Worm (Caenorhabditis elegans) whole organism, late embryonic: ENCODE results near the gene hrg-5.

Experiments used
- C08G9.2 ChIP-seq: sonication (generic microtip); optimal IDR thresholded peaks from 2 replicates; lab custom pipeline; 2016; ENCODE audit warnings: mild to moderate bottlenecking, missing genetic modification characterization, moderate library complexity, missing compliant biosample characterization
- C38D4.7 ChIP-seq: fragments of 200-800 bp; sonication (Bioruptor generic); optimal IDR thresholded peaks from 2 replicates; lab custom pipeline; 2018; ENCODE audit warnings: mild to moderate bottlenecking, missing genetic modification characterization, moderate library complexity, missing compliant biosample characterization
- F13H6.1 ChIP-seq: sonication (generic microtip); optimal IDR thresholded peaks from 2 replicates; lab custom pipeline; 2016; ENCODE audit warnings: missing genetic modification characterization, missing compliant biosample characterization
- K09A11.1 ChIP-seq: sonication (generic microtip); optimal IDR thresholded peaks from 2 replicates; lab custom pipeline; 2017; ENCODE audit warnings: antibody characterized with exemption, mild to moderate bottlenecking, missing genetic modification characterization, missing compliant biosample characterization; ENCODE audit not compliant: insufficient read depth
- T23F11.4 ChIP-seq: fragments of 200-800 bp; sonication (Bioruptor generic); optimal IDR thresholded peaks from 2 replicates; lab custom pipeline; 2018; ENCODE audit warnings: mild to moderate bottlenecking, missing genetic modification characterization, missing compliant biosample characterization
- Y22D7AL.16 ChIP-seq: sonication (generic microtip); optimal IDR thresholded peaks from 2 replicates; lab custom pipeline; 2016; ENCODE audit warnings: missing genetic modification characterization, missing compliant biosample characterization
- ceh-14 ChIP-seq: sonication (generic microtip); optimal IDR thresholded peaks from 2 replicates; lab custom pipeline; 2016; ENCODE audit warnings: missing genotype, missing genetic modification characterization, missing compliant biosample characterization
- ceh-18 ChIP-seq: sonication (generic microtip); optimal IDR thresholded peaks from 2 replicates; lab custom pipeline; 2016; ENCODE audit warnings: missing genetic modification characterization, missing compliant biosample characterization
- ceh-2 ChIP-seq: sonication (generic microtip); optimal IDR thresholded peaks from 2 replicates; lab custom pipeline; 2016; ENCODE audit warnings: missing genotype, missing genetic modification characterization, missing compliant biosample characterization
- ceh-22 ChIP-seq: sonication (generic microtip); optimal IDR thresholded peaks from 2 replicates; lab custom pipeline; 2017; ENCODE audit warnings: missing biosample characterization, missing genetic modification characterization
- ceh-24 ChIP-seq: sonication (generic microtip); optimal IDR thresholded peaks from 2 replicates; lab custom pipeline; 2016; ENCODE audit warnings: mild to moderate bottlenecking, missing genetic modification characterization, missing compliant biosample characterization
- ceh-45 ChIP-seq: fragments of 200-800 bp; sonication (Bioruptor generic); IDR thresholded peaks from 2 replicates; pipeline ENCODE4 v1.3.6; 2022; ENCODE audit warnings: missing genetic modification reagents, missing genetic modification characterization, missing compliant biosample characterization
- ceh-9 ChIP-seq: sonication (generic microtip); optimal IDR thresholded peaks from 2 replicates; lab custom pipeline; 2016; ENCODE audit warnings: mild to moderate bottlenecking, missing genetic modification characterization, inconsistent platforms, missing compliant biosample characterization
- che-1 ChIP-seq: sonication (generic microtip); optimal IDR thresholded peaks from 2 replicates; lab custom pipeline; 2016; ENCODE audit warnings: mild to moderate bottlenecking, missing genetic modification characterization, missing compliant biosample characterization
- dmd-4 ChIP-seq: sonication (generic microtip); optimal IDR thresholded peaks from 2 replicates; lab custom pipeline; 2016; ENCODE audit warnings: borderline replicate concordance, missing genetic modification characterization, missing compliant biosample characterization
- dve-1 ChIP-seq: sonication (generic microtip); optimal IDR thresholded peaks from 2 replicates; lab custom pipeline; 2017; ENCODE audit warnings: antibody characterized with exemption, mild to moderate bottlenecking, missing genetic modification characterization, missing compliant biosample characterization
- elt-2 ChIP-seq: sonication (generic microtip); optimal IDR thresholded peaks from 2 replicates; lab custom pipeline; 2016; ENCODE audit warnings: missing genetic modification reagents, missing genetic modification characterization, missing compliant biosample characterization
- elt-4 ChIP-seq: sonication (generic microtip); optimal IDR thresholded peaks from 2 replicates; lab custom pipeline; 2016; ENCODE audit warnings: missing genetic modification characterization, missing compliant biosample characterization
- ets-4 ChIP-seq: sonication (generic microtip); optimal IDR thresholded peaks from 2 replicates; lab custom pipeline; 2016; ENCODE audit warnings: missing genetic modification characterization, missing compliant biosample characterization
- fkh-10 ChIP-seq: fragments of 150-350 bp; optimal IDR thresholded peaks from 2 replicates; lab custom pipeline; 2014; ENCODE audit warnings: missing biosample characterization, missing genetic modification reagents, missing genetic modification characterization
- fkh-6 ChIP-seq: sonication (generic microtip); optimal IDR thresholded peaks from 2 replicates; lab custom pipeline; 2016; ENCODE audit warnings: missing genetic modification characterization, missing compliant biosample characterization
- gmeb-2 ChIP-seq: sonication (generic microtip); optimal IDR thresholded peaks from 2 replicates; lab custom pipeline; 2016; ENCODE audit warnings: missing genetic modification characterization, inconsistent platforms, missing compliant biosample characterization
- hlh-13 ChIP-seq: fragments of 200-800 bp; sonication (Bioruptor generic); optimal IDR thresholded peaks from 2 replicates; lab custom pipeline; 2018; ENCODE audit warnings: mild to moderate bottlenecking, missing genetic modification characterization, missing compliant biosample characterization
- hlh-30 ChIP-seq: sonication (generic microtip); optimal IDR thresholded peaks from 2 replicates; lab custom pipeline; 2017; ENCODE audit warnings: antibody characterized with exemption, missing genetic modification characterization, missing compliant biosample characterization; ENCODE audit not compliant: insufficient read depth
- hlh-6 ChIP-seq: sonication (generic microtip); optimal IDR thresholded peaks from 2 replicates; lab custom pipeline; 2016; ENCODE audit warnings: missing genotype, missing genetic modification characterization, missing compliant biosample characterization
- hlh-8 ChIP-seq: sonication (generic microtip); optimal IDR thresholded peaks from 2 replicates; lab custom pipeline; 2016; ENCODE audit warnings: missing genotype, missing genetic modification characterization, missing compliant biosample characterization
- lim-6 ChIP-seq: sonication (generic microtip); optimal IDR thresholded peaks from 2 replicates; lab custom pipeline; 2016; ENCODE audit warnings: missing genetic modification characterization, missing compliant biosample characterization
- lin-11 ChIP-seq: fragments of 200-800 bp; sonication (Bioruptor generic); optimal IDR thresholded peaks from 2 replicates; lab custom pipeline; 2018; ENCODE audit warnings: mild to moderate bottlenecking, missing genetic modification characterization, missing compliant biosample characterization
- madf-2 ChIP-seq: sonication (generic microtip); optimal IDR thresholded peaks from 2 replicates; lab custom pipeline; 2017; ENCODE audit warnings: missing genetic modification characterization, missing compliant biosample characterization
- mec-3 ChIP-seq: sonication (generic microtip); optimal IDR thresholded peaks from 2 replicates; lab custom pipeline; 2016; ENCODE audit warnings: borderline replicate concordance, missing genetic modification characterization, missing compliant biosample characterization
- nfya-1 ChIP-seq: sonication (generic microtip); optimal IDR thresholded peaks from 2 replicates; lab custom pipeline; 2017; ENCODE audit warnings: missing genetic modification characterization, mild to moderate bottlenecking, missing compliant biosample characterization, antibody characterized with exemption, moderate library complexity
- npax-4 ChIP-seq: sonication (generic microtip); optimal IDR thresholded peaks from 2 replicates; lab custom pipeline; 2016; ENCODE audit warnings: missing genetic modification characterization, missing compliant biosample characterization
- pat-9 ChIP-seq: fragments of 200-800 bp; sonication (Bioruptor generic); optimal IDR thresholded peaks from 2 replicates; lab custom pipeline; 2018; ENCODE audit warnings: mild to moderate bottlenecking, missing genetic modification characterization, moderate library complexity, missing compliant biosample characterization
- pax-1 ChIP-seq: fragments of 150-350 bp; optimal IDR thresholded peaks from 2 replicates; lab custom pipeline; 2014; ENCODE audit warnings: missing biosample characterization, missing genetic modification characterization
- pha-2 ChIP-seq: sonication (generic microtip); optimal IDR thresholded peaks from 2 replicates; lab custom pipeline; 2017; ENCODE audit warnings: mild to moderate bottlenecking, missing genetic modification characterization, missing compliant biosample characterization
- pqm-1 ChIP-seq: sonication (generic microtip); optimal IDR thresholded peaks from 2 replicates; lab custom pipeline; 2016; ENCODE audit warnings: missing genetic modification characterization, missing compliant biosample characterization
- ref-2 ChIP-seq: sonication (generic microtip); optimal IDR thresholded peaks from 2 replicates; lab custom pipeline; 2016; ENCODE audit warnings: missing genetic modification characterization, missing compliant biosample characterization
- rnt-1 ChIP-seq: sonication (generic microtip); optimal IDR thresholded peaks from 2 replicates; lab custom pipeline; 2016; ENCODE audit warnings: missing genetic modification characterization, missing compliant biosample characterization
- sdc-2 ChIP-seq: sonication (generic microtip); optimal IDR thresholded peaks from 2 replicates; lab custom pipeline; 2016; ENCODE audit warnings: missing genotype, missing genetic modification characterization, missing compliant biosample characterization
- sox-2 ChIP-seq: fragments of 200-800 bp; sonication (Bioruptor generic); IDR thresholded peaks from 2 replicates; pipeline ENCODE4 v1.3.6; 2022; ENCODE audit warnings: missing genetic modification reagents, missing genetic modification characterization, missing compliant biosample characterization
- sox-4 ChIP-seq: sonication (generic microtip); optimal IDR thresholded peaks from 2 replicates; lab custom pipeline; 2017; ENCODE audit warnings: mild to moderate bottlenecking, missing genetic modification characterization, inconsistent platforms, missing compliant biosample characterization
- tbx-2 ChIP-seq: sonication (generic microtip); optimal IDR thresholded peaks from 2 replicates; lab custom pipeline; 2016; ENCODE audit warnings: missing genetic modification characterization, missing compliant biosample characterization
- tbx-7 ChIP-seq: sonication (generic microtip); optimal IDR thresholded peaks from 2 replicates; lab custom pipeline; 2016; ENCODE audit warnings: missing genotype, missing genetic modification characterization, missing compliant biosample characterization
- ttx-3 ChIP-seq: sonication (generic microtip); optimal IDR thresholded peaks from 2 replicates; lab custom pipeline; 2016; ENCODE audit warnings: missing genetic modification reagents, missing genetic modification characterization, missing compliant biosample characterization
- unc-42 ChIP-seq: sonication (generic microtip); optimal IDR thresholded peaks from 2 replicates; lab custom pipeline; 2016; ENCODE audit warnings: missing genotype, missing genetic modification characterization, missing compliant biosample characterization
- unc-55 ChIP-seq: sonication (generic microtip); optimal IDR thresholded peaks from 2 replicates; lab custom pipeline; 2017; ENCODE audit warnings: missing biosample characterization, missing genetic modification reagents, missing genetic modification characterization
- ztf-16 ChIP-seq: sonication (generic microtip); optimal IDR thresholded peaks from 2 replicates; lab custom pipeline; 2017; ENCODE audit warnings: missing genetic modification characterization, missing compliant biosample characterization

hrg-5 gene

ce11 chrIV:11029412-11029811, at the start of gene hrg-5:
Gene hrg-5 (minus strand): TSS chrIV:11029428.
- no peak for TF ChIP-seq unc-42 (tag; lab: Kevin White, UChicago)
- TF ChIP-seq ceh-24 (tag; lab: Kevin White, UChicago), result no peak
- no peak for TF ChIP-seq tbx-2 (tag; lab: Kevin White, UChicago)
- no peak for TF ChIP-seq gmeb-2 (tag; lab: Kevin White, UChicago)
- TF ChIP-seq ceh-2 (tag; lab: Kevin White, UChicago), result no peak
- TF ChIP-seq ceh-45 (GFP tag; lab: Robert Waterston, UW), result no peak
- no peak for TF ChIP-seq sox-4 (tag; lab: Kevin White, UChicago)
- TF ChIP-seq che-1, result no peak
- no peak for TF ChIP-seq F13H6.1 (tag; lab: Kevin White, UChicago)
- no peak for TF ChIP-seq npax-4 (tag; lab: Kevin White, UChicago)
- TF ChIP-seq ref-2 (tag; lab: Kevin White, UChicago), result no peak
- TF ChIP-seq elt-4, result no peak
- TF ChIP-seq fkh-10 (GFP tag; lab: Kevin White, UChicago), result no peak
- TF ChIP-seq ttx-3, result no peak
- no peak for TF ChIP-seq ceh-9 (tag; lab: Kevin White, UChicago)
- no peak for TF ChIP-seq lim-6 (tag; lab: Kevin White, UChicago)
- no peak for TF ChIP-seq rnt-1
- TF ChIP-seq ztf-16 (tag; lab: Kevin White, UChicago), result no peak
- TF ChIP-seq ceh-22, result no peak
- TF ChIP-seq, all 69 proteins: peak for 0

- TF ChIP-seq tbx-7 (tag; lab: Kevin White, UChicago), result no peak
- TF ChIP-seq ceh-14, result no peak
- no peak for TF ChIP-seq hlh-6 (tag; lab: Kevin White, UChicago)
- no peak for TF ChIP-seq ceh-2 (tag; lab: Kevin White, UChicago)
- no peak for TF ChIP-seq ztf-16 (tag; lab: Kevin White, UChicago)
- TF ChIP-seq pat-9 (tag; lab: Kevin White, UChicago), result no peak
- TF ChIP-seq dve-1 (tag; lab: Kevin White, UChicago), result no peak
- TF ChIP-seq unc-55 (GFP tag; lab: Kevin White, UChicago), result no peak
Observed at ce11 chrIV:11078482-11078881, 49.3 kb upstream of the hrg-5 start, which contains the start of gene Y5F2A.4. Gene Y5F2A.4 (minus strand): TSS chrIV:11078582.

ce11 chrIV:11070895-11071294, 41.7 kb upstream of the hrg-5 start:
- TF ChIP-seq pat-9 (tag; lab: Kevin White, UChicago), result peak; percentile 42
- TF ChIP-seq hlh-13, result peak; percentile 72
- peak; percentile 45 for TF ChIP-seq che-1
- TF ChIP-seq ztf-16 (tag; lab: Kevin White, UChicago), result peak; percentile 29
- TF ChIP-seq lin-11 (tag; lab: Kevin White, UChicago), result peak; percentile 46
- TF ChIP-seq dmd-4 (tag; lab: Kevin White, UChicago), result peak; percentile 70
- peak; percentile 57 for TF ChIP-seq madf-2 (tag; lab: Kevin White, UChicago)
- TF ChIP-seq npax-4 (tag; lab: Kevin White, UChicago), result peak; percentile 30

ce11 chrIV:11068314-11068713, 39.1 kb upstream of the hrg-5 start:
- TF ChIP-seq ceh-22, result no peak
- no peak for TF ChIP-seq sox-2 (GFP tag; lab: Robert Waterston, UW)
- no peak for TF ChIP-seq pha-2 (tag; lab: Kevin White, UChicago)
- no peak for TF ChIP-seq pqm-1 (tag; lab: Kevin White, UChicago)
- no peak for TF ChIP-seq K09A11.1 (tag; lab: Kevin White, UChicago)
- no peak for TF ChIP-seq pax-1
- no peak for TF ChIP-seq fkh-10 (GFP tag; lab: Kevin White, UChicago)
- TF ChIP-seq lin-11 (tag; lab: Kevin White, UChicago), result no peak
- TF ChIP-seq ets-4, result no peak
- TF ChIP-seq nfya-1 (tag; lab: Kevin White, UChicago), result peak; percentile 47
- TF ChIP-seq mec-3 (tag; lab: Kevin White, UChicago), result no peak
- TF ChIP-seq ceh-24 (tag; lab: Kevin White, UChicago), result no peak
- peak; percentile 55 for TF ChIP-seq hlh-30 (tag; lab: Kevin White, UChicago)
- TF ChIP-seq C08G9.2, result no peak
- TF ChIP-seq C38D4.7 (GFP tag; lab: Kevin White, UChicago), result no peak
- TF ChIP-seq elt-2, result no peak
- no peak for TF ChIP-seq sdc-2
- no peak for TF ChIP-seq T23F11.4 (GFP tag; lab: Kevin White, UChicago)
- no peak for TF ChIP-seq Y22D7AL.16
- no peak for TF ChIP-seq hlh-13
- TF ChIP-seq fkh-6 (tag; lab: Kevin White, UChicago), result no peak
- peak; percentile 68 for TF ChIP-seq ceh-18 (tag; lab: Kevin White, UChicago)
- no peak for TF ChIP-seq unc-42 (tag; lab: Kevin White, UChicago)
- TF ChIP-seq hlh-8 (tag; lab: Kevin White, UChicago), result no peak
